Fruit fly (Drosophila melanogaster) whole organism, pupa: ENCODE results near the gene CG11151.

Source experiments
- CG34367 ChIP-seq: fragments of 200-800 bp; sonication (Bioruptor generic); optimal IDR thresholded peaks from 2 replicates; lab custom pipeline; 2018; ENCODE audit warnings: missing biosample characterization, mild to moderate bottlenecking, missing genetic modification characterization
- CG8159 ChIP-seq: fragments of 200-800 bp; sonication (Bioruptor generic); optimal IDR thresholded peaks from 3 replicates; lab custom pipeline; 2018; ENCODE audit warnings: missing biosample characterization, mild to moderate bottlenecking, missing genetic modification characterization, moderate library complexity
- EcR ChIP-seq: fragments of 200-800 bp; sonication (Bioruptor generic); optimal IDR thresholded peaks from 3 replicates; lab custom pipeline; 2019; ENCODE audit warnings: missing biosample characterization, missing genetic modification characterization, mild to moderate bottlenecking, moderate library complexity, missing genetic modification reagents

- TF ChIP-seq CG8159 (tag; lab: Kevin White, UChicago) (no peak), EcR (GFP tag; lab: Kevin White, UChicago) (no peak), CG34367 (tag; lab: Kevin White, UChicago) (no peak)
These were observed 39.9 kb upstream of the CG11151 start for dm6 chrX:13699666-13700065.
